Worm (Caenorhabditis elegans): ENCODE data around the gene R160.10.
A peak's percentile ranks its signal among the peaks of the same experiment; 100 is the strongest.
"Not testable (repeated sequence)": the region's sequence is repeated elsewhere in the genome, so short reads cannot be mapped to it uniquely, and the experiment has no call there.

The R160.10 gene

DNA sequence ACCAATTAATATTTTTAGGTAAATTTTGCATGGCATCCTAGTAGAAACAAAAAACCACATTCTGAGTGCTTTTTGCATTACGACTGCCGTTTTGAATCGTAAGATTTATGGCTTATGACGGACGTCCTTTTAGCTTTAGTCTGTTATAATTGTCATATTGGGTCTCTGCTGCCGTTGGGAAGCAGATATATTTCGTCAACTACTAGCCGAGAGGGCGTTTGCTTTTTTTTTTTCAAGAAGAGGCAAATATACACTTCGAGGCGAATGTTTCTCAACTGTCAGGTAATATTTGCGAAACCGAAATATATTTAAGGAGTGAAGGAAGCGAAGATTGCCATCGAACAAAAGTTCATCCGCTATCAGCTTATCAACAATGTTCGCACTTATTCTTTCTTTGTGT lies 23.4 kb downstream of the R160.10 start, which contains the start of gene F14H12.3:
Gene F14H12.3, plus strand, starts transcription at position 301 of the 400 bp plus-strand sequence.
- TF ChIP-seq ZK546.5 (tag; optimal IDR thresholded peaks at IDR 0.05) (no peak), snpc-4 (tag; optimal IDR thresholded peaks at IDR 0.05) (no peak), fkh-2 (tag; optimal IDR thresholded peaks at IDR 0.05) (no peak), ceh-16 (tag; optimal IDR thresholded peaks at IDR 0.05) (no peak), nhr-237 (tag; optimal IDR thresholded peaks at IDR 0.05) (no peak), nhr-77 (tag; optimal IDR thresholded peaks at IDR 0.05) (no peak), lin-39 (tag; optimal IDR thresholded peaks at IDR 0.05) (no peak), ceh-28 (tag; optimal IDR thresholded peaks at IDR 0.05) (no peak), aly-2 (tag; optimal IDR thresholded peaks at IDR 0.05) (no peak), fkh-10 (GFP tag; optimal IDR thresholded peaks at IDR 0.05) (no peak), nhr-76 (tag; optimal IDR thresholded peaks at IDR 0.05) (no peak), ztf-4 (tag; optimal IDR thresholded peaks at IDR 0.05) (no peak), lin-15B (tag; optimal IDR thresholded peaks at IDR 0.05) (no peak), skn-1 (tag; optimal IDR thresholded peaks at IDR 0.05) (no peak), nhr-12 (tag; optimal IDR thresholded peaks at IDR 0.05) (no peak), tbx-2 (tag; optimal IDR thresholded peaks at IDR 0.05) (no peak)

DNA sequence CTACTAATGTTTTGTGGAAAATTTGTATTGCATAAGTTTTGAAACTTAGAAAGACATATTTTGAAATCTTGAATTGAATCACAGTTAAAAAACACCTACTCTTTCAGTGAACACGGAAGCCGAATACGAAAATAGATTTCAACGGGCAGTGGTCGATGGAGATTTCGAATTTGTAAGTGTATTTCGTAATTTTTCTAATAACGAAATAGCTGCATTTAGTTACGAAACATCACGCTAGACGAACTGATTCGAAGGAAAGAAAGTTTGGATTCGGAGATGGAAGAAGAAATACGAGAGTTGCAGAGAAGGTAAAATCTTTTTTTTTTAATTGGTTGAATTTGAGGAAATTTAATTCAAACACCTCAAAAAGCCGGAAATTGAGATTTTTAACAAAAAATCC lies 24.6 kb downstream of the R160.10 start:
- no peak for TF ChIP-seq aly-2 (tag; optimal IDR thresholded peaks at IDR 0.05)
- no peak for TF ChIP-seq nhr-12 (tag; optimal IDR thresholded peaks at IDR 0.05)

DNA sequence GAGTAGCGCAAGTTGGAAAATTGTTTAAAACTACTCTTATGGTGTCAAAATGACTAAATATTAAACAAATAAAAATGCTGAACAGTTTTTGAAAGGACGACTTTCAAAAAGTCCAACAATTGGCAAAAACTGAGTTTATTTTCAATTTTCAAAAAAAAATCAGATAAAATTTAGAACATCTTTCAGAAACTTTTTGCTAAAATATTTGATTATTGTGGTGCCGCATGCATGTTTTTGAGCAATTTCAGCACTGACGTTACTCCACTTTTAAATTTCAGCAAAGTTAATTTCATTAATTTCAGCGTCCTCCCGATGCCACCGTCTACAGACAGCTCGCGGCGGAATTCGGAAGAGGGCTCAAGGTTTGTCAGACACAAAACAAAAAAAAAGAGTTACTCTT lies 28.0 kb downstream of the R160.10 start, which contains the start of gene cst-1:
Gene cst-1, plus strand, starts transcription at position 301 of the 400 bp plus-strand sequence.
- not testable (repeated sequence) for TF ChIP-seq R02D3.7, hmg-11, ceh-9 (tag; optimal IDR thresholded peaks at IDR 0.05)

DNA sequence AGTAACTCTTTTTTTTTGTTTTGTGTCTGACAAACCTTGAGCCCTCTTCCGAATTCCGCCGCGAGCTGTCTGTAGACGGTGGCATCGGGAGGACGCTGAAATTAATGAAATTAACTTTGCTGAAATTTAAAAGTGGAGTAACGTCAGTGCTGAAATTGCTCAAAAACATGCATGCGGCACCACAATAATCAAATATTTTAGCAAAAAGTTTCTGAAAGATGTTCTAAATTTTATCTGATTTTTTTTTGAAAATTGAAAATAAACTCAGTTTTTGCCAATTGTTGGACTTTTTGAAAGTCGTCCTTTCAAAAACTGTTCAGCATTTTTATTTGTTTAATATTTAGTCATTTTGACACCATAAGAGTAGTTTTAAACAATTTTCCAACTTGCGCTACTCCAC lies 31.4 kb downstream of the R160.10 start, which contains the start of gene cst-2:
Gene cst-2, minus strand, starts transcription at position 101 of the 400 bp plus-strand sequence.
- TF ChIP-seq lsy-12, unc-39, mdl-1 (tag; optimal IDR thresholded peaks at IDR 0.05): not testable (repeated sequence)

DNA sequence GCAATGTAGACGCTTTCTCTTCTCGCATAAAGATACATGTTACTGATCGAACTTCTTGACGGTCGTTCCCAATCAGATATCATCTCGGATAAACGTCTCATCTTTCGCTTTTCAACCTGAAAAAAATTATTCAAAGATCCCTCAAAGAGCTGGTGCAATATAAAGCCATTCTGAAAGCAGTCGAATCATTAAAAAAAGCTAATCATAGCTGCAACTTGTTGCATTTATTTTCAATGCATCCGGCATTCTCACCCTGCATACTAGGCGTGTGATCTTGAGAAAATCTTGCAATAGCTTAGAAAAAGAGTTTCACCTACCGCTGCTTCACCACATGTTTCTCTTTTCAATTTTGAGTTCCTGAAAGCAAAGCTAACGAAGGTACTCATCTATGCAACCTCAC lies 35.0 kb downstream of the R160.10 start, which contains the start of gene C24A8.6:
Gene C24A8.6, minus strand, starts transcription at position 101 of the 400 bp plus-strand sequence.
- TF ChIP-seq nhr-76, pha-4, lin-15B (tag; optimal IDR thresholded peaks at IDR 0.05): not testable (repeated sequence)

DNA sequence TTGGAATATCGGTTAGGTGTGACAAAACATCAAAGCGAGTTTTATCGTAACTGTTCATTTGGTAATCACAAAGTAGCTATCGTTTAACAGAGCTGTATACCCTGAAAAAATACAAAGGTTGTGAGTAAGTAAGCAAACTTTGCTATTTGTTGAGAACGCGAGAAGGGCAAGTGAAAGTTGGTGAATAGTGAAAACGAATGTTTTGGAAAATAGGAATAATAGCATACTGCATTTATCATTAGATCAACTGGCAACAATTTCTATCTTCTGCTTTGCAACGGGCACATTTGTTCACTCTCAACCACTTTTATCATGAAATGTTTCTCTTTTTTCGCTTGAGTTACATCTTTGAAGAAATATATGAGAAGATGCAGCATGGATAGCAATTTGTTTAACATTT lies 38.5 kb downstream of the R160.10 start, which contains the start of gene C24A8.5:
Gene C24A8.5, minus strand, starts transcription at position 101 of the 400 bp plus-strand sequence.
- TF ChIP-seq lin-39 (tag; optimal IDR thresholded peaks at IDR 0.05) (no peak), nfya-1 (tag; optimal IDR thresholded peaks at IDR 0.05; ENCODE audit: insufficient read depth) (no peak), fkh-10 (GFP tag; optimal IDR thresholded peaks at IDR 0.05) (no peak), nhr-25 (tag; optimal IDR thresholded peaks at IDR 0.05) (no peak)

DNA sequence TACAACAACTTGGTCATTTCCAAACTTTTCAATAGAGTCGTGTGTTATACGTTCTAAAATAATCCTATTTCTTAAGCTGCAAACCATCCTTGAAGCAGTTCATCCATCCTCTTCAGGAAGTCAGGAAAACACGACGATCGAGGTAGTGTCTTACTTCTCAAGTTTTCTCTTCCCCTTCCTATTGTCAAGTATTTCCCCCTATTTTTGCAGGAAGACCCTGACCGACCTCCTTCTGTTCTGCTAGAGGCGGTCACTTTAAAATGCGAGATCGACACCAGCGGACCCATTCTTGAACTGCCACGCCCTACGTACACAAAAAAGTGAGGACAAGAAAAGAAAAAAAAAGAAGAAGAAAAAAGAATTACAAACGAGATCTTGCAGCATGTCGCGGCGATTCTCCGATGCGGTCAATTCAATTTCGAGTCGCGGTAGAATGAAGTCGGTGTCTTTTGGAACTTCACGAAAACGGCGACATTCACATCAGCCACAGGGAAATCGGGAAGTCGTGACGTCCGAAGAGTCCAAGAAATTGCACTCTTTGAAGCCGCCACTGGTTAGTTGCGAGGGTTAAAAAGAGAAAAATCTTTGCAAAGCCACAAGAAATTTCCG lies 44.4 kb downstream of the R160.10 start:
- TF ChIP-seq fkh-10 (GFP tag; optimal IDR thresholded peaks at IDR 0.05) (peak; percentile 76), nhr-237 (tag; optimal IDR thresholded peaks at IDR 0.05) (no peak)

DNA sequence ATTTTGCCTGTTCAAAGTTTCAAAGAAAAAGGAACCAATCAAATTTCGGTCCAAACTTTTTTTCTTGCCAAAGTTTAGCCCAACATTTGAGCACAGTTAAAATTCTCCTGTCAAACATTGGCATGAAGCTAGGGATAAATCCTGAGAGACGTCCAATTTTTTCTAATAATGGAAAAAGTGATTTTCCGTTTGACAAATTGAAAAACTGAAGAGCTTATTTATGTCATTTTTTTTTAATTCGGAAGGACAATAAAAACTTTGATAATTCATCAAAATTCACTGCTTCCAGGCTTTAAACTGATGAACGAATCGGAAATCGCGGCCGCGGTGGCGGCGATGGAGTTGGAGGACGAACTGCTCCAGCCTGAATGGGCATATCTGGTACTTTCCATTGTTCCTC lies 46.8 kb downstream of the R160.10 start, which contains the start of gene dop-6:
Gene dop-6, plus strand, starts transcription at position 301 of the 400 bp plus-strand sequence.
- no peak for TF ChIP-seq aly-2 (tag; optimal IDR thresholded peaks at IDR 0.05)

DNA sequence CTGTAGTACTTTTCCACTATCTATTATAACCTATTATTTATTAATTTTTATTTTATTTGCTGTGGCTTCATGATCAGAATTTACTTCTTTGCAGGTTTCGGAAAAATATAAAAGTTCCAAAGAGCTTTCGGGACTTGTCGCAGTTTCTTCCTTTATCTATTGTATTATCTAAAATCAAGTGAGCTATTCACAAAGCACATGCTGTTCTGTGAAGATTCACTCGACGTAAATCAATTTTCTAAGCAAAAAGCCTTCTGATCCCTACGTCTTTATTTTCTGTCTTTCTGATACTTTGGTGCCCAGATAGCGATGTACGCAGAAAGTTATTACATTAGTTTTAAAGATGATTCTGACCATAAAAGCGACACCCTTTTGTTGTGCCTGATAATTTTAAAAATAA lies 50.2 kb downstream of the R160.10 start:
- TF ChIP-seq elt-1 (tag; optimal IDR thresholded peaks at IDR 0.05): no peak
- peak; percentile 97 for TF ChIP-seq fkh-10 (GFP tag; optimal IDR thresholded peaks at IDR 0.05)

All from whole organism, L3 larva.